Worm (Caenorhabditis elegans) whole organism, L4 larva: ENCODE results near the gene mml-1.
A peak's percentile ranks its signal among the peaks of the same experiment; 100 is the strongest.

Experiments used
- D1046.2 ChIP-seq: fragments of 200-800 bp; sonication (Bioruptor generic); IDR thresholded peaks from 2 replicates; pipeline ENCODE4 v1.3.6; 2022; ENCODE audit warnings: missing genetic modification characterization, missing compliant biosample characterization
- F10B5.3 ChIP-seq: sonication (generic microtip); optimal IDR thresholded peaks from 2 replicates; lab custom pipeline; 2016; ENCODE audit warnings: mild to moderate bottlenecking, missing genetic modification characterization, missing compliant biosample characterization
- F44E2.7 ChIP-seq: fragments of 200-800 bp; sonication (Bioruptor generic); IDR thresholded peaks from 2 replicates; pipeline ENCODE4 v2.1.2; 2022; ENCODE audit warnings: missing genetic modification characterization, missing compliant biosample characterization
- T20F7.1 ChIP-seq: fragments of 200-800 bp; sonication (Bioruptor generic); optimal IDR thresholded peaks from 2 replicates; lab custom pipeline; 2018; ENCODE audit warnings: mild to moderate bottlenecking, missing genetic modification characterization, missing compliant biosample characterization
- T26A8.4 ChIP-seq: fragments of 200-800 bp; sonication (Bioruptor generic); IDR thresholded peaks from 2 replicates; pipeline ENCODE4 v1.3.6; 2022; ENCODE audit warnings: missing genetic modification characterization, missing compliant biosample characterization
- Y5F2A.4 ChIP-seq: fragments of 200-800 bp; sonication (Bioruptor generic); optimal IDR thresholded peaks from 2 replicates; lab custom pipeline; 2018; ENCODE audit warnings: mild to moderate bottlenecking, missing genetic modification characterization, missing compliant biosample characterization
- ZK337.2 ChIP-seq: fragments of 200-800 bp; sonication (Bioruptor generic); IDR thresholded peaks from 2 replicates; pipeline ENCODE4 v1.3.6; 2022; ENCODE audit warnings: missing genetic modification reagents, missing genetic modification characterization, missing compliant biosample characterization
- aha-1 ChIP-seq: fragments of 150-350 bp; peaks from one replicate; lab custom pipeline; 2014; ENCODE audit warnings: missing biosample characterization, missing genetic modification characterization
- aly-2 ChIP-seq: sonication (generic microtip); optimal IDR thresholded peaks from 2 replicates; lab custom pipeline; 2018; ENCODE audit warnings: missing biosample characterization, missing genetic modification characterization
- ama-1 ChIP-seq: fragments of 150-350 bp; optimal IDR thresholded peaks from 2 replicates; lab custom pipeline; 2014; ENCODE audit warnings: inconsistent platforms, mixed read lengths
- ceh-20 ChIP-seq: fragments of 200-800 bp; sonication (Bioruptor generic); IDR thresholded peaks from 2 replicates; pipeline ENCODE4 v1.3.6; 2022; ENCODE audit warnings: missing genetic modification reagents, missing genetic modification characterization, missing compliant biosample characterization
- cey-2 ChIP-seq: sonication (generic microtip); optimal IDR thresholded peaks from 3 replicates; lab custom pipeline; 2017; ENCODE audit warnings: missing genetic modification characterization, mild to moderate bottlenecking, missing compliant biosample characterization, antibody characterized with exemption, borderline replicate concordance; ENCODE audit not compliant: insufficient read depth
- daf-12 ChIP-seq: fragments of 150-350 bp; optimal IDR thresholded peaks from 2 replicates; lab custom pipeline; 2014; ENCODE audit warnings: missing biosample characterization, missing genetic modification reagents, missing genetic modification characterization
- daf-16 ChIP-seq, 3 experiments: sonication (generic microtip); optimal IDR thresholded peaks; 2 replicates each; lab custom pipeline; 2016 to 2017; ENCODE audit warnings: missing genetic modification characterization in 3 of 3, missing genetic modification reagents in 3 of 3, mild to moderate bottlenecking in 2 of 3, missing compliant biosample characterization in 2 of 3, missing biosample characterization in 1 of 3, moderate library complexity in 1 of 3
- daf-19 ChIP-seq: fragments of 200-800 bp; sonication (Bioruptor generic); conservative IDR thresholded peaks from 2 replicates; pipeline ENCODE4 v1.3.6; 2022; ENCODE audit warnings: missing genetic modification characterization, missing compliant biosample characterization
- daf-8 ChIP-seq: fragments of 200-800 bp; sonication (Bioruptor generic); IDR thresholded peaks from 2 replicates; pipeline ENCODE4 v1.3.6; 2022; ENCODE audit warnings: missing genetic modification characterization, missing compliant biosample characterization
- egl-27 ChIP-seq: sonication (generic microtip); optimal IDR thresholded peaks from 3 replicates; lab custom pipeline; 2017; ENCODE audit warnings: missing biosample characterization, missing genetic modification reagents, missing genetic modification characterization
- gei-8 ChIP-seq: fragments of 200-800 bp; sonication (Bioruptor generic); optimal IDR thresholded peaks from 2 replicates; lab custom pipeline; 2018; ENCODE audit warnings: mild to moderate bottlenecking, missing genetic modification characterization, missing compliant biosample characterization
- lin-13 ChIP-seq: fragments of 150-350 bp; optimal IDR thresholded peaks from 2 replicates; lab custom pipeline; 2014; ENCODE audit warnings: missing biosample characterization, missing genetic modification reagents, missing genetic modification characterization
- lin-38 ChIP-seq: fragments of 200-800 bp; sonication (Bioruptor generic); IDR thresholded peaks from 2 replicates; pipeline ENCODE4 v1.3.6; 2022; ENCODE audit warnings: missing genetic modification reagents, missing genetic modification characterization, missing compliant biosample characterization
- lin-39 ChIP-seq: fragments of 150-350 bp; optimal IDR thresholded peaks from 2 replicates; lab custom pipeline; 2014; ENCODE audit warnings: missing biosample characterization, missing genetic modification reagents, missing genetic modification characterization
- lsy-2 ChIP-seq, 2 experiments: fragments of 150-350 bp in 1 of 2; sonication (generic microtip) in 1 of 2; optimal IDR thresholded peaks; 2 replicates each; lab custom pipeline; 2014 to 2017; ENCODE audit warnings: missing biosample characterization in 2 of 2, missing genetic modification characterization in 2 of 2
- madf-5 ChIP-seq, 2 experiments: fragments of 200-800 bp; sonication (Bioruptor generic); IDR thresholded peaks; 2 replicates each; pipeline ENCODE4 v1.3.6; 2022; ENCODE audit warnings: missing compliant biosample characterization in 2 of 2, missing genetic modification characterization in 2 of 2
- madf-9 ChIP-seq: fragments of 200-800 bp; sonication (Bioruptor generic); conservative IDR thresholded peaks from 2 replicates; pipeline ENCODE4 v1.3.6; 2022; ENCODE audit warnings: missing genetic modification reagents, missing genetic modification characterization, missing compliant biosample characterization
- mdt-29 ChIP-seq: fragments of 200-800 bp; sonication (Bioruptor generic); IDR thresholded peaks from 2 replicates; pipeline ENCODE4 v1.3.6; 2022; ENCODE audit warnings: missing genetic modification reagents, missing genetic modification characterization, missing compliant biosample characterization
- mxl-3 ChIP-seq: fragments of 200-800 bp; sonication (Bioruptor generic); optimal IDR thresholded peaks from 2 replicates; lab custom pipeline; 2018; ENCODE audit warnings: mild to moderate bottlenecking, missing genetic modification characterization, missing compliant biosample characterization
- nhr-102 ChIP-seq: sonication (generic microtip); optimal IDR thresholded peaks from 2 replicates; lab custom pipeline; 2016; ENCODE audit warnings: mild to moderate bottlenecking, missing genetic modification characterization, moderate library complexity, missing compliant biosample characterization
- nhr-11 ChIP-seq: fragments of 150-350 bp; optimal IDR thresholded peaks from 2 replicates; lab custom pipeline; 2014; ENCODE audit warnings: missing biosample characterization, missing genetic modification characterization
- nhr-237 ChIP-seq: sonication (generic microtip); optimal IDR thresholded peaks from 2 replicates; lab custom pipeline; 2017; ENCODE audit warnings: missing biosample characterization, missing genetic modification characterization
- nhr-25 ChIP-seq: sonication (generic microtip); optimal IDR thresholded peaks from 2 replicates; lab custom pipeline; 2017; ENCODE audit warnings: missing genetic modification characterization, mild to moderate bottlenecking, missing compliant biosample characterization, antibody characterized with exemption, moderate library complexity, borderline replicate concordance; ENCODE audit not compliant: insufficient read depth
- nhr-28 ChIP-seq: fragments of 150-350 bp; optimal IDR thresholded peaks from 2 replicates; lab custom pipeline; 2014; ENCODE audit warnings: missing biosample characterization, missing genetic modification characterization
- nhr-6 ChIP-seq: fragments of 150-350 bp; optimal IDR thresholded peaks from 2 replicates; lab custom pipeline; 2014; ENCODE audit warnings: missing biosample characterization, missing genetic modification characterization
- nhr-76 ChIP-seq: fragments of 150-350 bp; optimal IDR thresholded peaks from 2 replicates; lab custom pipeline; 2014; ENCODE audit warnings: missing biosample characterization, missing genetic modification characterization
- saeg-2 ChIP-seq: fragments of 200-800 bp; sonication (Bioruptor generic); IDR thresholded peaks from 2 replicates; pipeline ENCODE4 v1.3.6; 2022; ENCODE audit warnings: missing genetic modification reagents, missing genetic modification characterization, missing compliant biosample characterization
- skn-1 ChIP-seq: fragments of 150-350 bp; optimal IDR thresholded peaks from 2 replicates; lab custom pipeline; 2014; ENCODE audit warnings: missing biosample characterization, missing genetic modification characterization
- snpc-1.2 ChIP-seq: fragments of 200-800 bp; sonication (Bioruptor generic); IDR thresholded peaks from 2 replicates; pipeline ENCODE4 v1.3.6; 2022; ENCODE audit warnings: missing genetic modification reagents, missing genetic modification characterization, missing compliant biosample characterization
- spr-3 ChIP-seq: fragments of 200-800 bp; sonication (Bioruptor generic); optimal IDR thresholded peaks from 2 replicates; lab custom pipeline; 2018; ENCODE audit warnings: mild to moderate bottlenecking, missing genetic modification characterization, missing compliant biosample characterization
- tra-1 ChIP-seq: fragments of 200-800 bp; sonication (Bioruptor generic); IDR thresholded peaks from 2 replicates; pipeline ENCODE4 v1.3.6; 2022; ENCODE audit warnings: missing genetic modification reagents, missing genetic modification characterization, missing compliant biosample characterization
- unc-130 ChIP-seq: sonication (generic microtip); optimal IDR thresholded peaks from 2 replicates; lab custom pipeline; 2016; ENCODE audit warnings: missing genetic modification reagents, missing genetic modification characterization, missing compliant biosample characterization
- unc-62 ChIP-seq, 3 experiments: fragments of 150-350 bp in 1 of 3; sonication (generic microtip); optimal IDR thresholded peaks in 2 of 3; peaks in 1 of 3; 1 replicate in 1 of 3; 2 replicates in 2 of 3; lab custom pipeline; 2014 to 2017; ENCODE audit warnings: missing biosample characterization in 3 of 3, missing genetic modification characterization in 3 of 3, missing genetic modification reagents in 3 of 3, missing genotype in 1 of 3
- zag-1 ChIP-seq: fragments of 150-350 bp; optimal IDR thresholded peaks from 2 replicates; lab custom pipeline; 2014; ENCODE audit warnings: missing biosample characterization, missing genetic modification characterization
- zfp-3 ChIP-seq: fragments of 200-800 bp; sonication (Bioruptor generic); conservative IDR thresholded peaks from 2 replicates; pipeline ENCODE4 v1.3.6; 2022; ENCODE audit warnings: missing genetic modification reagents, missing genetic modification characterization, missing compliant biosample characterization
- zip-2 ChIP-seq: fragments of 150-350 bp; optimal IDR thresholded peaks from 2 replicates; lab custom pipeline; 2014; ENCODE audit warnings: missing biosample characterization, missing genetic modification characterization
- ztf-11 ChIP-seq: fragments of 150-350 bp; optimal IDR thresholded peaks from 2 replicates; lab custom pipeline; 2014; ENCODE audit warnings: missing biosample characterization, missing genetic modification characterization

The mml-1 gene

DNA sequence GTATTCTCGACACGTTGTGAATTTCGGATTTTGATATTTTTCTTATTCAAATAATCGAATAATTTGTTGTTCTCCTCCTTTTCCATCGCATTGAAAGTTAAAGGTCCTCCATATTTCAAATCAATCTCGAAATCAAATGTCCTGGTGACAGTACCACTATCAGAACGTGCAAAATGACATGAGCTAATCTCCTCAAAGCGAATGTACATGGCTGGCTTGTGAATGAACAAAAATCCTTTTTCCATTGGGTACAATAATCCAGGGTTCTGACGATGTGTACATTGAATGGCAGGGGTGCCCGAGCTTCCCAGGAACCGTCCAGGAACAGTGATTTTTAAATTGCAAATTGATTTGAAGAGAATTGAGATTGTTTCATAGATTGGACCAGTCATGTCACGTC is 5.6 kb upstream of the mml-1 start:
- peak; percentile 91 for TF ChIP-seq aha-1
- TF ChIP-seq lin-13 = no peak
- TF ChIP-seq madf-9 = no peak

DNA sequence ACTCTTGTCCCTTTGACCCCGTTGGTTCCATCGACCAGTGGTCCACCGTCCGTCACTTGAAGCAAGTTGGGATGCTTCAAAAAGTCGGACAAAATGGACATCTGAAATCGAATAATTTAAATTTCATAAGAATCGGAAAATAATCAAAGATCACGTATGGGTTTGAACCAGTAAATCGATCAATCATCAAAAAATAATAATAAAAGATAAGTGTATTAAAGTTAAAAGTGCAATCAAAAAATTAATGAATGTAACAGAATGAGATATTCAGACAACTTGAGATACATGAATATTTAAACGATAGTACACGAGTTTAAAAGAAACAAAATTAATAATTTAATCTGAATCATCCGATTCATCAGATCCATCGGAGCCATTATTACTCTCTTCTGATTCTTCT is 4.4 kb upstream of the mml-1 start, which contains the start of gene T20B12.7:
Gene T20B12.7, minus strand, starts transcription at position 101 of the 400 bp plus-strand sequence.
- TF ChIP-seq gei-8 (GFP tag; lab: Kevin White, UChicago) = no peak
- TF ChIP-seq nhr-28 (tag; lab: Kevin White, UChicago) = no peak
- no peak for TF ChIP-seq egl-27 (tag; lab: Kevin White, UChicago)
- TF ChIP-seq madf-5 (GFP tag; IDR thresholded peaks at IDR 0.05; lab: Robert Waterston, UW) = no peak
- no peak for TF ChIP-seq mdt-29
- no peak for TF ChIP-seq T20F7.1
- TF ChIP-seq unc-62 (GFP tag; optimal IDR thresholded peaks at IDR 0.05 in 1 of 2; lab: Kevin White, UChicago) = no peak
- no peak for TF ChIP-seq unc-62 (tag; optimal IDR thresholded peaks at IDR 0.05; lab: Kevin White, UChicago)
- no peak for TF ChIP-seq ztf-11
- TF ChIP-seq cey-2 (tag; lab: Kevin White, UChicago) = no peak

DNA sequence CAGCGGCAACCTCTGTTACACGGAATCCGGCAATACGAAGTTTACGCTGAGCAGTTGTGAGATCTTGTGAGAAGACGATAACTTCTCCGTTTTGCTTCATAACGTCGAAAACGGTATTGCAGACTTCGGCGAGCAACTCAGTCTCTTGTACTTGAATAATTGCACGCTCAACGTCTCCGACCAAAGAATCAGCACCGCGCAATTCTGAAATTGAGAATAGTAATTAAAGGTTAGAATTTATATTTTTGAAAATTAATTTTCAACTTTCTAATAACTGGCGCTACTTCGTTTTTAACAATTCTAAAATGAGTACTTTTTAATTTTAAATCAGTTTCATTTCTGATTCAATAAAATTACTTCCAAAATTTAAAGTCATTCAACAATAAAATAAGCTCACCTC is 4.0 kb upstream of the mml-1 start:
- no peak for TF ChIP-seq zip-2 (tag; lab: Kevin White, UChicago)
- TF ChIP-seq daf-16 (GFP tag; optimal IDR thresholded peaks at IDR 0.05; lab: Kevin White, UChicago) = no peak
- TF ChIP-seq daf-16 (tag; optimal IDR thresholded peaks at IDR 0.05; lab: Kevin White, UChicago) = no peak
- TF ChIP-seq ceh-20 (GFP tag; lab: Robert Waterston, UW) = no peak
- no peak for TF ChIP-seq zag-1
- no peak for TF ChIP-seq unc-130
- no peak for TF ChIP-seq zfp-3 (GFP tag; lab: Robert Waterston, UW)
- TF ChIP-seq nhr-76 (tag; lab: Kevin White, UChicago) = no peak
- peak in 1 of 2 experiments; percentile 91 for TF ChIP-seq unc-62 (GFP tag; optimal IDR thresholded peaks at IDR 0.05 in 1 of 2; lab: Kevin White, UChicago)
- no peak for TF ChIP-seq unc-62 (tag; optimal IDR thresholded peaks at IDR 0.05; lab: Kevin White, UChicago)
- TF ChIP-seq spr-3 (GFP tag; lab: Kevin White, UChicago) = no peak

DNA sequence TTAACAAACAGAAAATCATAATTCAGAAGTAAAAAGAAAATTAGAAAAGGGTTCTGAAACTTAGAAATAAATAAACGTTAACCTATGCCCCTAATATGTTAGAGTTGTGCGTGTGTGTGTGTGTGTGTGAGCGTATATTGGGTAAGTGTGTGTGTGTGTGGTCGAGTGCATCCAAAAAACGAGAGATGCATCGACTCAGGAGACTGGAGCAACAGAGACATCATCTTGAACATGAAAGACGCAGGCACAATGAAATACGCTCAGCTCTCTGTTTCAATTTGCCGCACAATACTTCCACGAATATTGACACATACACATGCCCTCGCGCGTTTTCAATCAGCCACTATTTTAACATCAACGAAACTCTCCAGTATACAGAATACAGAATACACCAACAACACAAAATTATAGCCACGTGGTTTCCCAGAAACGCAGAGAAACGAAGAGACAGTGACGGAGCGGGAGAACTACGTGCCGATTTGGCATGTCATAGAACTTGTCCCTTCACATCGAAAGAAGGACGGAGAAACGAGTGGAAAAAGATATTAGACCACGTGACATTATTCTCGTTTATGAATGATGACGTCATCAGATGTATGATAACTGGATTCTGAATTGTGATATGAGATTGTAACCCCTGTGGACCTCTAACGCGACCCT is 1.7 kb upstream of the mml-1 start:
- TF ChIP-seq T26A8.4 = peak; percentile 74
- TF ChIP-seq F44E2.7 = no peak
- TF ChIP-seq skn-1 (tag; lab: Kevin White, UChicago) = no peak
- peak; percentile 86 for TF ChIP-seq nhr-11 (tag; lab: Kevin White, UChicago)
- TF ChIP-seq lin-38 (GFP tag; lab: Robert Waterston, UW) = no peak
- no peak for TF ChIP-seq Y5F2A.4 (GFP tag; lab: Kevin White, UChicago)
- no peak for TF ChIP-seq D1046.2 (GFP tag; lab: Robert Waterston, UW)
- peak; percentile 44; the same call in 1 of the 2 replicates for TF ChIP-seq saeg-2 (GFP tag; lab: Robert Waterston, UW)
- TF ChIP-seq cey-2 (tag; lab: Kevin White, UChicago) = peak; percentile 64
- TF ChIP-seq snpc-1.2 = no peak
- TF ChIP-seq daf-19 (GFP tag; lab: Robert Waterston, UW) = no peak
- TF ChIP-seq nhr-28 (tag; lab: Kevin White, UChicago) = peak; percentile 98
- peak in 1 of 2 experiments; percentile 81 for TF ChIP-seq lsy-2 (tag; optimal IDR thresholded peaks at IDR 0.05; lab: Kevin White, UChicago)
- no peak for TF ChIP-seq ZK337.2
- no peak for TF ChIP-seq daf-8 (GFP tag; lab: Robert Waterston, UW)
- TF ChIP-seq mxl-3 (GFP tag; lab: Kevin White, UChicago) = peak; percentile 92
- peak; percentile 46 for TF ChIP-seq spr-3 (GFP tag; lab: Kevin White, UChicago)
- peak; percentile 87 for TF ChIP-seq nhr-102 (tag; lab: Kevin White, UChicago)
- TF ChIP-seq nhr-25 (tag; lab: Kevin White, UChicago) = peak; percentile 89
- TF ChIP-seq zfp-3 (GFP tag; lab: Robert Waterston, UW) = 0 out of 2 replicates have a peak, but pooled peaks have one; percentile 46
- no peak for TF ChIP-seq unc-130
- no peak for TF ChIP-seq lin-39 (tag; lab: Kevin White, UChicago)
- no peak for TF ChIP-seq daf-12 (tag; lab: Kevin White, UChicago)
- TF ChIP-seq ama-1 = peak; percentile 77
- TF ChIP-seq nhr-237 (tag; lab: Kevin White, UChicago) = no peak
- TF ChIP-seq nhr-6 (tag; lab: Kevin White, UChicago) = no peak
- no peak for TF ChIP-seq tra-1
- TF ChIP-seq aly-2 (tag; lab: Kevin White, UChicago) = no peak
- no peak for TF ChIP-seq F10B5.3 (tag; lab: Kevin White, UChicago)
